Worm (Caenorhabditis elegans): ENCODE results near the gene ZK105.5.

- TF ChIP-seq lin-54 (GFP tag; optimal IDR thresholded peaks at IDR 0.05) (no peak), pha-4 (tag; optimal IDR thresholded peaks at IDR 0.05) (no peak), bed-1 (GFP tag; IDR thresholded peaks at IDR 0.05) (no peak), snpc-1.3 (tag; optimal IDR thresholded peaks at IDR 0.05; ENCODE audit: insufficient read depth) (no peak), lin-35 (GFP tag; optimal IDR thresholded peaks at IDR 0.05) (no peak), nhr-90 (tag; optimal IDR thresholded peaks at IDR 0.05) (no peak), unc-130 (GFP tag; optimal IDR thresholded peaks at IDR 0.05) (no peak), lsl-1 (GFP tag; optimal IDR thresholded peaks at IDR 0.05) (no peak), C06A6.2 (GFP tag; conservative IDR thresholded peaks at IDR 0.05) (no peak), unc-62 (GFP tag; optimal IDR thresholded peaks at IDR 0.05) (no peak), dpl-1 (GFP tag; optimal IDR thresholded peaks at IDR 0.05) (no peak)
These were observed 33.4 kb downstream of the ZK105.5 start, which contains the start of gene sre-11 for ce11 chrV:7683907-7684655.

All from whole organism, young adult.